Fruit fly (Drosophila melanogaster) whole organism, embryonic: ENCODE data around the gene RfC3.

Experiments used
- Antp ChIP-seq: fragments of 200-800 bp; sonication (Bioruptor generic); optimal IDR thresholded peaks from 3 replicates; lab custom pipeline; 2016; ENCODE audit warnings: missing biosample characterization, missing genetic modification characterization
- Atf6 ChIP-seq: fragments of 200-800 bp; sonication (Bioruptor generic); IDR thresholded peaks from 2 replicates; pipeline ENCODE4 v1.3.6; 2022; ENCODE audit warnings: missing biosample characterization, missing genetic modification characterization
- CG1024 ChIP-seq: fragments of 200-800 bp; sonication (Bioruptor generic); IDR thresholded peaks from 2 replicates; pipeline ENCODE4 v1.3.6; 2022; ENCODE audit warnings: missing biosample characterization, missing genetic modification characterization
- CG10543 ChIP-seq: fragments of 200-800 bp; sonication (Bioruptor generic); optimal IDR thresholded peaks from 3 replicates; lab custom pipeline; 2017; ENCODE audit warnings: missing biosample characterization, mild to moderate bottlenecking, missing genetic modification characterization, moderate library complexity
- CG10565 ChIP-seq: fragments of 200-800 bp; sonication (Bioruptor generic); optimal IDR thresholded peaks from 3 replicates; lab custom pipeline; 2016; ENCODE audit warnings: missing biosample characterization, mild to moderate bottlenecking, missing genetic modification characterization
- CG11504 ChIP-seq: fragments of 200-800 bp; sonication (Bioruptor generic); optimal IDR thresholded peaks from 3 replicates; lab custom pipeline; 2019; ENCODE audit warnings: missing biosample characterization, mild to moderate bottlenecking, missing genetic modification characterization, moderate library complexity
- CG12659 ChIP-seq: fragments of 200-800 bp; sonication (Bioruptor generic); optimal IDR thresholded peaks from 3 replicates; lab custom pipeline; 2017; ENCODE audit warnings: mild to moderate bottlenecking, missing biosample characterization, missing genetic modification reagents, missing genetic modification characterization
- CG13624 ChIP-seq: fragments of 200-800 bp; sonication (Bioruptor generic); optimal IDR thresholded peaks from 2 replicates; lab custom pipeline; 2016; ENCODE audit warnings: missing biosample characterization, missing genetic modification characterization
- CG13775 ChIP-seq: fragments of 200-800 bp; sonication (Bioruptor generic); optimal IDR thresholded peaks from 3 replicates; lab custom pipeline; 2017; ENCODE audit warnings: missing biosample characterization, mild to moderate bottlenecking, missing genetic modification characterization
- CG14014 ChIP-seq: fragments of 200-800 bp; sonication (Bioruptor generic); IDR thresholded peaks from 2 replicates; pipeline ENCODE4 v1.3.6; 2022; ENCODE audit warnings: missing biosample characterization, missing genetic modification characterization
- CG15269 ChIP-seq: fragments of 200-800 bp; sonication (Bioruptor generic); optimal IDR thresholded peaks from 2 replicates; lab custom pipeline; 2018; ENCODE audit warnings: missing biosample characterization, mild to moderate bottlenecking, missing genetic modification characterization, moderate library complexity
- CG1529 ChIP-seq: fragments of 200-800 bp; sonication (Bioruptor generic); optimal IDR thresholded peaks from 3 replicates; lab custom pipeline; 2018; ENCODE audit warnings: missing biosample characterization, missing genetic modification characterization
- CG15514 ChIP-seq: fragments of 200-800 bp; sonication (Bioruptor generic); optimal IDR thresholded peaks from 3 replicates; lab custom pipeline; 2017; ENCODE audit warnings: missing biosample characterization, missing genetic modification characterization, mild to moderate bottlenecking, moderate library complexity, missing genetic modification reagents
- CG17186 ChIP-seq: fragments of 200-800 bp; sonication (Bioruptor generic); optimal IDR thresholded peaks from 3 replicates; lab custom pipeline; 2017; ENCODE audit warnings: missing biosample characterization, missing genetic modification reagents, missing genetic modification characterization
- CG2712 ChIP-seq: fragments of 200-800 bp; optimal IDR thresholded peaks from 3 replicates; lab custom pipeline; 2019; ENCODE audit warnings: missing biosample characterization, mild to moderate bottlenecking, missing genetic modification characterization, moderate library complexity
- CG32772 ChIP-seq: fragments of 200-800 bp; sonication (Bioruptor generic); IDR thresholded peaks from 2 replicates; pipeline ENCODE4 v1.3.6; 2022; ENCODE audit warnings: missing biosample characterization, missing genetic modification characterization
- CG34376 ChIP-seq: fragments of 200-800 bp; sonication (Bioruptor generic); optimal IDR thresholded peaks from 2 replicates; lab custom pipeline; 2018; ENCODE audit warnings: missing biosample characterization, mild to moderate bottlenecking, missing genetic modification characterization
- CG4730 ChIP-seq: fragments of 200-800 bp; sonication (Bioruptor generic); IDR thresholded peaks from 2 replicates; pipeline ENCODE4 v1.3.6; 2022; ENCODE audit warnings: missing biosample characterization, missing genetic modification characterization
- CG6683 ChIP-seq: fragments of 200-800 bp; sonication (Bioruptor generic); optimal IDR thresholded peaks from 2 replicates; lab custom pipeline; 2017; ENCODE audit warnings: missing biosample characterization, mild to moderate bottlenecking, missing genetic modification characterization, missing genetic modification reagents
- ERR ChIP-seq: fragments of 200-800 bp; sonication (Bioruptor generic); optimal IDR thresholded peaks from 2 replicates; lab custom pipeline; 2016; ENCODE audit warnings: missing biosample characterization, missing genetic modification characterization
- H15 ChIP-seq: fragments of 200-800 bp; sonication (Bioruptor generic); IDR thresholded peaks from 3 replicates; pipeline ENCODE4 v1.3.6; 2022; ENCODE audit warnings: missing biosample characterization, missing genetic modification characterization
- Hr3 ChIP-seq: fragments of 200-800 bp; sonication (Bioruptor generic); optimal IDR thresholded peaks from 3 replicates; lab custom pipeline; 2016; ENCODE audit warnings: missing biosample characterization, missing genetic modification characterization
- Med ChIP-seq: fragments of 200-800 bp; sonication (Bioruptor generic); peaks from one replicate; lab custom pipeline; 2016; ENCODE audit warnings: missing biosample characterization, missing genetic modification characterization, mild to moderate bottlenecking, inconsistent platforms, moderate library complexity
- NC2β ChIP-seq: fragments of 200-800 bp; sonication (Bioruptor generic); optimal IDR thresholded peaks from 2 replicates; lab custom pipeline; 2016; ENCODE audit warnings: missing biosample characterization, missing genetic modification characterization
- NfI ChIP-seq: fragments of 200-800 bp; sonication (Bioruptor generic); optimal IDR thresholded peaks from 3 replicates; lab custom pipeline; 2018; ENCODE audit warnings: missing biosample characterization, mild to moderate bottlenecking, missing genetic modification characterization, moderate library complexity
- Ptx1 ChIP-seq: fragments of 200-800 bp; sonication (Bioruptor generic); IDR thresholded peaks from 2 replicates; pipeline ENCODE4 v1.3.6; 2022; ENCODE audit warnings: missing biosample characterization, missing genetic modification characterization
- Side ChIP-seq: fragments of 200-800 bp; sonication (Bioruptor generic); optimal IDR thresholded peaks from 2 replicates; lab custom pipeline; 2016; ENCODE audit warnings: missing biosample characterization, missing genetic modification characterization
- Taf1 ChIP-seq: fragments of 200-800 bp; sonication (Bioruptor generic); IDR thresholded peaks from 2 replicates; pipeline ENCODE4 v1.3.6; 2022; ENCODE audit warnings: missing biosample characterization, missing genetic modification characterization
- ase ChIP-seq: fragments of 200-800 bp; sonication (Bioruptor generic); IDR thresholded peaks from 3 replicates; pipeline ENCODE4 v1.3.6; 2022; ENCODE audit warnings: missing biosample characterization, missing genetic modification characterization
- bcd ChIP-seq: fragments of 200-800 bp; sonication (Bioruptor generic); optimal IDR thresholded peaks from 2 replicates; lab custom pipeline; 2017; ENCODE audit warnings: missing biosample characterization, mild to moderate bottlenecking, missing genetic modification characterization
- bigmax ChIP-seq: fragments of 200-800 bp; sonication (Bioruptor generic); optimal IDR thresholded peaks from 2 replicates; lab custom pipeline; 2018; ENCODE audit warnings: missing biosample characterization, mild to moderate bottlenecking, missing genetic modification characterization
- crc ChIP-seq: fragments of 200-800 bp; sonication (Bioruptor generic); optimal IDR thresholded peaks from 2 replicates; lab custom pipeline; 2016; ENCODE audit warnings: missing biosample characterization, missing genetic modification characterization
- exex ChIP-seq: fragments of 200-800 bp; sonication (Bioruptor generic); optimal IDR thresholded peaks from 4 replicates; lab custom pipeline; 2018; ENCODE audit warnings: missing biosample characterization, mild to moderate bottlenecking, missing genetic modification characterization, moderate library complexity
- fu2 ChIP-seq: fragments of 200-800 bp; sonication (Bioruptor generic); optimal IDR thresholded peaks from 2 replicates; lab custom pipeline; 2016; ENCODE audit warnings: missing biosample characterization, missing genetic modification characterization
- gsb ChIP-seq: fragments of 200-800 bp; sonication (Bioruptor generic); IDR thresholded peaks from 2 replicates; pipeline ENCODE4 v1.3.6; 2022; ENCODE audit warnings: missing biosample characterization, missing genetic modification characterization
- her ChIP-seq: fragments of 200-800 bp; sonication (Bioruptor generic); optimal IDR thresholded peaks from 2 replicates; lab custom pipeline; 2016; ENCODE audit warnings: missing biosample characterization, missing genetic modification characterization
- inv ChIP-seq: fragments of 200-800 bp; sonication (Bioruptor generic); IDR thresholded peaks from 2 replicates; pipeline ENCODE4 v1.3.6; 2022; ENCODE audit warnings: missing biosample characterization, missing genetic modification characterization; ENCODE audit not compliant: partially characterized antibody
- jigr1 ChIP-seq: fragments of 200-800 bp; sonication (Bioruptor generic); IDR thresholded peaks from 3 replicates; pipeline ENCODE4 v1.3.6; 2022; ENCODE audit warnings: missing biosample characterization, missing genetic modification characterization
- jumu ChIP-seq: fragments of 200-800 bp; sonication (Bioruptor generic); optimal IDR thresholded peaks from 3 replicates; lab custom pipeline; 2016; ENCODE audit warnings: missing biosample characterization, missing genetic modification characterization
- ken ChIP-seq: fragments of 200-800 bp; sonication (Bioruptor generic); IDR thresholded peaks from 3 replicates; pipeline ENCODE4 v1.3.6; 2022; ENCODE audit warnings: missing biosample characterization, missing genetic modification characterization
- klu ChIP-seq: fragments of 200-800 bp; sonication (Bioruptor generic); IDR thresholded peaks from 2 replicates; pipeline ENCODE4 v1.3.6; 2022; ENCODE audit warnings: missing biosample characterization, missing genetic modification characterization
- luna ChIP-seq: fragments of 200-800 bp; sonication (Bioruptor generic); optimal IDR thresholded peaks from 2 replicates; lab custom pipeline; 2016; ENCODE audit warnings: missing biosample characterization, missing genetic modification characterization
- pb ChIP-seq: fragments of 200-800 bp; sonication (Bioruptor generic); optimal IDR thresholded peaks from 3 replicates; lab custom pipeline; 2016; ENCODE audit warnings: missing biosample characterization, missing genetic modification characterization
- peb ChIP-seq: fragments of 200-800 bp; sonication (Bioruptor generic); IDR thresholded peaks from 2 replicates; pipeline ENCODE4 v1.3.6; 2022; ENCODE audit warnings: missing biosample characterization, missing genetic modification characterization
- pum ChIP-seq: fragments of 200-800 bp; sonication (Bioruptor generic); optimal IDR thresholded peaks from 2 replicates; lab custom pipeline; 2016; ENCODE audit warnings: missing biosample characterization, missing genetic modification characterization
- repo ChIP-seq: fragments of 200-800 bp; sonication (Bioruptor generic); optimal IDR thresholded peaks from 2 replicates; lab custom pipeline; 2016; ENCODE audit warnings: missing biosample characterization, missing genetic modification characterization
- tna ChIP-seq: fragments of 200-800 bp; sonication (Bioruptor generic); IDR thresholded peaks from 2 replicates; pipeline ENCODE4 v1.3.6; 2022; ENCODE audit warnings: missing biosample characterization, missing genetic modification characterization; ENCODE audit not compliant: partially characterized antibody
- unc-4 ChIP-seq: fragments of 200-800 bp; sonication (Bioruptor generic); IDR thresholded peaks from 2 replicates; pipeline ENCODE4 v1.3.6; 2022; ENCODE audit warnings: missing biosample characterization, missing genetic modification characterization; ENCODE audit not compliant: partially characterized antibody
- vfl ChIP-seq: fragments of 200-800 bp; sonication (Bioruptor generic); optimal IDR thresholded peaks from 2 replicates; lab custom pipeline; 2016; ENCODE audit warnings: missing biosample characterization, missing genetic modification characterization
- vnd ChIP-seq: fragments of 200-800 bp; sonication (Bioruptor generic); IDR thresholded peaks from 3 replicates; pipeline ENCODE4 v1.3.6; 2022; ENCODE audit warnings: missing biosample characterization, missing genetic modification characterization; ENCODE audit not compliant: partially characterized antibody
- vvl ChIP-seq: fragments of 200-800 bp; sonication (Bioruptor generic); IDR thresholded peaks from 2 replicates; pipeline ENCODE4 v1.3.6; 2022; ENCODE audit warnings: missing biosample characterization, missing genetic modification characterization
- zen2 ChIP-seq: fragments of 200-800 bp; sonication (Bioruptor generic); IDR thresholded peaks from 3 replicates; pipeline ENCODE4 v1.3.6; 2022; ENCODE audit warnings: missing biosample characterization, missing genetic modification characterization; ENCODE audit not compliant: partially characterized antibody

The RfC3 gene

dm6 chr2L:10437317-10437716, 18.3 kb downstream of the RfC3 start, which contains the start of gene STUB1 (continued):
- peak; percentile 69 for TF ChIP-seq vvl
- no peak for TF ChIP-seq CG4730
- peak; percentile 25 for TF ChIP-seq vfl (GFP tag; lab: Kevin White, UChicago)
- no peak for TF ChIP-seq CG15269 (tag; lab: Kevin White, UChicago)
- TF ChIP-seq bcd, result no peak
- TF ChIP-seq zen2 (GFP tag; lab: Robert Waterston, UW), result peak; percentile 99
- TF ChIP-seq fu2, result peak; percentile 27
- no peak for TF ChIP-seq ken (GFP tag; lab: Robert Waterston, UW)
- TF ChIP-seq pb (GFP tag; lab: Kevin White, UChicago), result no peak
- TF ChIP-seq jumu (GFP tag; lab: Kevin White, UChicago), result no peak
- TF ChIP-seq gsb (GFP tag; lab: Robert Waterston, UW), result no peak
- peak; percentile 8 for TF ChIP-seq repo (GFP tag; lab: Kevin White, UChicago)
- no peak for TF ChIP-seq CG10543
- no peak for TF ChIP-seq H15 (GFP tag; lab: Robert Waterston, UW)
- peak; percentile 66 for TF ChIP-seq CG12659
- peak; percentile 36 for TF ChIP-seq her
- TF ChIP-seq exex (tag; lab: Kevin White, UChicago), result peak; percentile 24
- TF ChIP-seq CG1024 (GFP tag; lab: Robert Waterston, UW), result no peak
- peak; percentile 99 for TF ChIP-seq inv (GFP tag; lab: Robert Waterston, UW)
- TF ChIP-seq CG13624, result peak; percentile 52
- TF ChIP-seq Side (GFP tag; lab: Kevin White, UChicago), result peak; percentile 4
- TF ChIP-seq NC2β (GFP tag; lab: Kevin White, UChicago), result no peak
- TF ChIP-seq unc-4 (GFP tag; lab: Robert Waterston, UW), result peak; percentile 96
- TF ChIP-seq CG10565 (GFP tag; lab: Kevin White, UChicago), result no peak
- no peak for TF ChIP-seq NfI (GFP tag; lab: Kevin White, UChicago)
- peak; percentile 97 for TF ChIP-seq tna (GFP tag; lab: Robert Waterston, UW)
- TF ChIP-seq CG34376 (GFP tag; lab: Kevin White, UChicago), result peak; percentile 7
- TF ChIP-seq CG17186 (GFP tag; lab: Kevin White, UChicago), result peak; percentile 63
- peak; percentile 8 for TF ChIP-seq pum (GFP tag; lab: Kevin White, UChicago)
- 0 out of 2 replicates have a peak, but pooled peaks have one; percentile 14 for TF ChIP-seq CG14014 (GFP tag; lab: Robert Waterston, UW)
- no peak for TF ChIP-seq crc (GFP tag; lab: Kevin White, UChicago)
- TF ChIP-seq klu (GFP tag; lab: Robert Waterston, UW), result no peak
- TF ChIP-seq ERR, result peak; percentile 19
- no peak for TF ChIP-seq Taf1 (GFP tag; lab: Robert Waterston, UW)
- TF ChIP-seq vnd, result peak; percentile 98
- TF ChIP-seq Antp (GFP tag; lab: Kevin White, UChicago), result peak; percentile 55
- no peak for TF ChIP-seq jigr1
- TF ChIP-seq CG32772 (GFP tag; lab: Robert Waterston, UW), result no peak
- TF ChIP-seq CG1529 (GFP tag; lab: Kevin White, UChicago), result no peak
- no peak for TF ChIP-seq CG11504 (tag; lab: Kevin White, UChicago)
- TF ChIP-seq CG15514 (GFP tag; lab: Kevin White, UChicago), result peak; percentile 67
- TF ChIP-seq ase (GFP tag; lab: Robert Waterston, UW), result no peak
- no peak for TF ChIP-seq bigmax (GFP tag; lab: Kevin White, UChicago)
- no peak for TF ChIP-seq CG2712 (tag; lab: Kevin White, UChicago)
- peak; percentile 3 for TF ChIP-seq luna
- no peak for TF ChIP-seq Ptx1 (GFP tag; lab: Robert Waterston, UW)
- TF ChIP-seq Med (GFP tag; lab: Kevin White, UChicago), result peak; percentile 80
- no peak for TF ChIP-seq peb (GFP tag; lab: Robert Waterston, UW)
- TF ChIP-seq Hr3 (GFP tag; lab: Kevin White, UChicago), result no peak
- no peak for TF ChIP-seq CG13775 (GFP tag; lab: Kevin White, UChicago)
- no peak for TF ChIP-seq CG6683 (GFP tag; lab: Kevin White, UChicago)
- TF ChIP-seq Atf6, result no peak
